Worm (Caenorhabditis elegans): ENCODE measurements around the gene idpb-2.

idpb-2 gene

DNA sequence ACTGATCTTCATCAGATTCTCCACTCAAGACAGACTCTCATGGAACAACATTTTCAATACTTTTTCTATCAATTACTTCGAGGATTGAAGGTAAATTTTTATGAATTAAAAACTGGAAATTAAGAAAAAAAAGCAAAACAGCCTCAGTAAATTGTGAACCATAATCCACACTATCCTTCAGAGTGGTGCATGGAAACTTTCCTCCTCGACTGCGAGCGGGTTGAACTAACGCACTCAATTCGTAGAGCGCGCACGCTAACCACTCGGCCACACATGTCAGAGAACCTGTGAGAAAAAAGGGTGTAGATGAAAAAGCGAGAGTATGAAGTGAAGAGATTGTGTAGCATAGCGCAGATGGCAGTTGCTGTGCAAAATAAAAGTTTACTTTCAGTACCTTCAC is 35.6 kb upstream of the idpb-2 start (continued):
- TF ChIP-seq madf-10 (tag; optimal IDR thresholded peaks at IDR 0.05): peak; percentile 83
- TF ChIP-seq ceh-100 (GFP tag; IDR thresholded peaks at IDR 0.05): peak; percentile 78
- 0 out of 2 replicates have a peak, but pooled peaks have one; percentile 56 for TF ChIP-seq C06A6.2 (GFP tag; conservative IDR thresholded peaks at IDR 0.05)
- TF ChIP-seq madf-8 (GFP tag; conservative IDR thresholded peaks at IDR 0.05): peak; percentile 24; the same call in 1 of the 2 replicates
- no peak for TF ChIP-seq F39B2.1 (GFP tag; IDR thresholded peaks at IDR 0.05)
- TF ChIP-seq repo-1 (tag; optimal IDR thresholded peaks at IDR 0.05): peak; percentile 79
- no peak for TF ChIP-seq sea-2 (GFP tag; IDR thresholded peaks at IDR 0.05)
- TF ChIP-seq F37B4.10 (GFP tag; IDR thresholded peaks at IDR 0.05): no peak
- TF ChIP-seq F55B11.4 (tag; optimal IDR thresholded peaks at IDR 0.05; ENCODE audit: borderline replicate concordance, insufficient read depth): no peak
- peak; percentile 90 for TF ChIP-seq F23B12.7 (tag; optimal IDR thresholded peaks at IDR 0.05; ENCODE audit: insufficient read depth)
- TF ChIP-seq ztf-6 (GFP tag; IDR thresholded peaks at IDR 0.05): 0 out of 2 replicates have a peak, but pooled peaks have one; percentile 51
- TF ChIP-seq nhr-90 (tag; optimal IDR thresholded peaks at IDR 0.05): peak; percentile 97
- TF ChIP-seq ama-1 (optimal IDR thresholded peaks at IDR 0.05): no peak
- TF ChIP-seq ama-1 (GFP tag; optimal IDR thresholded peaks at IDR 0.05): peak; percentile 90 to 94
- no peak for TF ChIP-seq lag-1 (GFP tag; IDR thresholded peaks at IDR 0.05)
- TF ChIP-seq C17E4.6 (GFP tag; IDR thresholded peaks at IDR 0.05): peak; percentile 63
- peak; percentile 73 for TF ChIP-seq F57A8.1 (GFP tag; optimal IDR thresholded peaks at IDR 0.05)
- TF ChIP-seq nhr-120 (GFP tag; IDR thresholded peaks at IDR 0.05): 0 out of 2 replicates have a peak, but pooled peaks have one; percentile 82
- peak; percentile 36 for TF ChIP-seq tlf-1 (GFP tag; optimal IDR thresholded peaks at IDR 0.05)
- peak; percentile 83 for TF ChIP-seq akir-1 (GFP tag; optimal IDR thresholded peaks at IDR 0.05)
- peak; percentile 89 for TF ChIP-seq ekl-4 (GFP tag; IDR thresholded peaks at IDR 0.05)
- no peak for TF ChIP-seq zfh-2 (GFP tag; conservative IDR thresholded peaks at IDR 0.05)
- TF ChIP-seq tbp1 (GFP tag; optimal IDR thresholded peaks at IDR 0.05): peak; percentile 98
- TF ChIP-seq snpc-1.3 (tag; optimal IDR thresholded peaks at IDR 0.05; ENCODE audit: insufficient read depth): peak; percentile 89
- peak; percentile 71 for TF ChIP-seq attf-6 (GFP tag; IDR thresholded peaks at IDR 0.05)
- 0 out of 2 replicates have a peak, but pooled peaks have one; percentile 56 for TF ChIP-seq aptf-2 (GFP tag; conservative IDR thresholded peaks at IDR 0.05)
- TF ChIP-seq nhr-80 (tag; optimal IDR thresholded peaks at IDR 0.05): peak; percentile 54
- peak; percentile 46 for TF ChIP-seq F33H1.4 (GFP tag; IDR thresholded peaks at IDR 0.05)
- TF ChIP-seq rec-8 (tag; optimal IDR thresholded peaks at IDR 0.05): peak; percentile 91 to 94
- TF ChIP-seq snpc-3.4 (tag; optimal IDR thresholded peaks at IDR 0.05): peak; percentile 90
- peak; percentile 82 for TF ChIP-seq F57C9.4 (tag; optimal IDR thresholded peaks at IDR 0.05)
- peak; percentile 75 for TF ChIP-seq sptf-2 (GFP tag; optimal IDR thresholded peaks at IDR 0.05)
- peak; percentile 73 for TF ChIP-seq T07F8.4 (tag; optimal IDR thresholded peaks at IDR 0.05)
- TF ChIP-seq ceh-27 (GFP tag; optimal IDR thresholded peaks at IDR 0.05): peak; percentile 91
- TF ChIP-seq dox-1 (GFP tag; IDR thresholded peaks at IDR 0.05): peak; percentile 90; the same call in 1 of the 2 replicates
- 0 out of 2 replicates have a peak, but pooled peaks have one; percentile 20 for TF ChIP-seq hlh-26 (GFP tag; conservative IDR thresholded peaks at IDR 0.05)
- peak; percentile 13 for TF ChIP-seq xnd-1 (tag; optimal IDR thresholded peaks at IDR 0.05)
- TF ChIP-seq efl-1 (GFP tag; optimal IDR thresholded peaks at IDR 0.05): no peak
- peak; percentile 70 for TF ChIP-seq snpc-1.1 (tag; optimal IDR thresholded peaks at IDR 0.05; ENCODE audit: insufficient read depth)
- TF ChIP-seq mcd-1 (GFP tag; IDR thresholded peaks at IDR 0.05): no peak; the same call in 1 of the 2 replicates
- peak; percentile 79 for TF ChIP-seq tbx-9 (tag; optimal IDR thresholded peaks at IDR 0.05; ENCODE audit: borderline replicate concordance)
- TF ChIP-seq F22D6.2 (tag; optimal IDR thresholded peaks at IDR 0.05): peak; percentile 54
- peak; percentile 34 to 68 for TF ChIP-seq let-607 (tag; optimal IDR thresholded peaks at IDR 0.05)
- peak; percentile 67 for TF ChIP-seq ets-4 (GFP tag; optimal IDR thresholded peaks at IDR 0.05)
- TF ChIP-seq bed-2 (GFP tag; IDR thresholded peaks at IDR 0.05): no peak
- no peak for TF ChIP-seq Y53F4B.3 (GFP tag; IDR thresholded peaks at IDR 0.05)
- no peak for TF ChIP-seq unc-62 (GFP tag; optimal IDR thresholded peaks at IDR 0.05)

All from whole organism, young adult.